Fruit fly (Drosophila melanogaster): Measurements from ENCODE around the gene CG12170.

Gene CG12170

dm6 chr3R:5668928-5669739, 32.1 kb downstream of the CG12170 start, which contains the start of the genes Xe7 and Atg17:
TSS of gene Xe7 (minus strand) at chr3R:5669334.
TSS of gene Atg17 (plus strand) at chr3R:5669713.
- TF ChIP-seq CG13204 (GFP tag; optimal IDR thresholded peaks at IDR 0.05) (no peak), CG34367 (tag; optimal IDR thresholded peaks at IDR 0.05) (peak; percentile 80), CG14655 (GFP tag; optimal IDR thresholded peaks at IDR 0.05) (no peak), CG32121 (GFP tag; IDR thresholded peaks at IDR 0.05) (peak; percentile 88), fd96Ca (GFP tag; IDR thresholded peaks at IDR 0.05) (peak; percentile 93), EcR (GFP tag; optimal IDR thresholded peaks at IDR 0.05) (no peak), CG8301 (tag; optimal IDR thresholded peaks at IDR 0.05) (peak; percentile 86), CG12605 (GFP tag; IDR thresholded peaks at IDR 0.05) (peak; percentile 60), Ets98B (GFP tag; IDR thresholded peaks at IDR 0.05) (peak; percentile 85), Snoo (tag; optimal IDR thresholded peaks at IDR 0.05) (peak; percentile 89), CG10348 (GFP tag; IDR thresholded peaks at IDR 0.05) (peak; percentile 79; the same call in 1 of the 2 replicates), CG4496 (GFP tag; IDR thresholded peaks at IDR 0.05) (peak; percentile 90), CG15710 (tag; optimal IDR thresholded peaks at IDR 0.05) (peak; percentile 92), CG17806 (tag; optimal IDR thresholded peaks at IDR 0.05) (peak; percentile 86), rn (GFP tag; IDR thresholded peaks at IDR 0.05) (peak; percentile 83), D1 (tag; optimal IDR thresholded peaks at IDR 0.05) (no peak), Pif1A (GFP tag; optimal IDR thresholded peaks at IDR 0.05) (peak; percentile 87), Pif1B (GFP tag; optimal IDR thresholded peaks at IDR 0.05) (peak; percentile 83), CG9948 (tag; optimal IDR thresholded peaks at IDR 0.05) (peak; percentile 89), gl (tag; optimal IDR thresholded peaks at IDR 0.05) (peak; percentile 39), CG8159 (tag; optimal IDR thresholded peaks at IDR 0.05) (peak; percentile 88)

- TF ChIP-seq D1 (tag; optimal IDR thresholded peaks at IDR 0.05), result no peak
- TF ChIP-seq fd96Ca (GFP tag; IDR thresholded peaks at IDR 0.05), result no peak
- TF ChIP-seq CG14655 (GFP tag; optimal IDR thresholded peaks at IDR 0.05), result no peak
- TF ChIP-seq CG4496 (GFP tag; IDR thresholded peaks at IDR 0.05), result no peak
- no peak for TF ChIP-seq Snoo (tag; optimal IDR thresholded peaks at IDR 0.05)
- no peak for TF ChIP-seq gl (tag; optimal IDR thresholded peaks at IDR 0.05)
- TF ChIP-seq CG9948 (tag; optimal IDR thresholded peaks at IDR 0.05), result no peak
- TF ChIP-seq CG10348 (GFP tag; IDR thresholded peaks at IDR 0.05), result no peak
- TF ChIP-seq CG15710 (tag; optimal IDR thresholded peaks at IDR 0.05), result no peak
- TF ChIP-seq rn (GFP tag; IDR thresholded peaks at IDR 0.05), result no peak
- TF ChIP-seq CG8159 (tag; optimal IDR thresholded peaks at IDR 0.05), result no peak
- TF ChIP-seq Ets98B (GFP tag; IDR thresholded peaks at IDR 0.05), result no peak
Observed at dm6 chr3R:5669740-5670659, 33.0 kb downstream of the CG12170 start.

dm6 chr3R:5670660-5671264, 33.7 kb downstream of the CG12170 start:
- TF ChIP-seq CG32121 (GFP tag; IDR thresholded peaks at IDR 0.05) (no peak), fd96Ca (GFP tag; IDR thresholded peaks at IDR 0.05) (no peak), gl (tag; optimal IDR thresholded peaks at IDR 0.05) (peak; percentile 30), CG8159 (tag; optimal IDR thresholded peaks at IDR 0.05) (peak; percentile 18), CG15710 (tag; optimal IDR thresholded peaks at IDR 0.05) (peak; percentile 24), CG17806 (tag; optimal IDR thresholded peaks at IDR 0.05) (peak; percentile 0), CG10348 (GFP tag; IDR thresholded peaks at IDR 0.05) (no peak), CG34367 (tag; optimal IDR thresholded peaks at IDR 0.05) (no peak), CG14655 (GFP tag; optimal IDR thresholded peaks at IDR 0.05) (peak; percentile 33)

- TF ChIP-seq CG14655 (GFP tag; optimal IDR thresholded peaks at IDR 0.05), result peak; percentile 20
- TF ChIP-seq CG34367 (tag; optimal IDR thresholded peaks at IDR 0.05), result peak; percentile 8
- no peak for TF ChIP-seq Pif1B (GFP tag; optimal IDR thresholded peaks at IDR 0.05)
- TF ChIP-seq Snoo (tag; optimal IDR thresholded peaks at IDR 0.05), result no peak
- TF ChIP-seq CG13204 (GFP tag; optimal IDR thresholded peaks at IDR 0.05), result no peak
- TF ChIP-seq D1 (tag; optimal IDR thresholded peaks at IDR 0.05), result no peak
- TF ChIP-seq CG12605 (GFP tag; IDR thresholded peaks at IDR 0.05), result peak; percentile 59
- no peak for TF ChIP-seq Ets98B (GFP tag; IDR thresholded peaks at IDR 0.05)
- no peak for TF ChIP-seq CG32121 (GFP tag; IDR thresholded peaks at IDR 0.05)
- peak; percentile 1 for TF ChIP-seq gl (tag; optimal IDR thresholded peaks at IDR 0.05)
- TF ChIP-seq CG9948 (tag; optimal IDR thresholded peaks at IDR 0.05), result no peak
- no peak for TF ChIP-seq CG17806 (tag; optimal IDR thresholded peaks at IDR 0.05)
- peak; percentile 75 for TF ChIP-seq EcR (GFP tag; optimal IDR thresholded peaks at IDR 0.05)
- TF ChIP-seq fd96Ca (GFP tag; IDR thresholded peaks at IDR 0.05), result no peak; the same call in 2 of the 3 replicates
- TF ChIP-seq Pif1A (GFP tag; optimal IDR thresholded peaks at IDR 0.05), result no peak
- TF ChIP-seq rn (GFP tag; IDR thresholded peaks at IDR 0.05), result no peak
- TF ChIP-seq CG8159 (tag; optimal IDR thresholded peaks at IDR 0.05), result no peak
- no peak for TF ChIP-seq CG8301 (tag; optimal IDR thresholded peaks at IDR 0.05)
- TF ChIP-seq CG4496 (GFP tag; IDR thresholded peaks at IDR 0.05), result peak; percentile 59; the same call in 1 of the 3 replicates
- TF ChIP-seq CG10348 (GFP tag; IDR thresholded peaks at IDR 0.05), result no peak
- no peak for TF ChIP-seq CG15710 (tag; optimal IDR thresholded peaks at IDR 0.05)
Observed at dm6 chr3R:5671265-5671663, 34.2 kb downstream of the CG12170 start.

Measured in whole organism, pupa.